Worm (Caenorhabditis elegans) whole organism, L4 larva: ENCODE results near the gene B0252.8.

Experiments used
- D1046.2 ChIP-seq: fragments of 200-800 bp; sonication (Bioruptor generic); IDR thresholded peaks from 2 replicates; pipeline ENCODE4 v1.3.6; 2022; ENCODE audit warnings: missing genetic modification characterization, missing compliant biosample characterization
- F44E2.7 ChIP-seq: fragments of 200-800 bp; sonication (Bioruptor generic); IDR thresholded peaks from 2 replicates; pipeline ENCODE4 v2.1.2; 2022; ENCODE audit warnings: missing genetic modification characterization, missing compliant biosample characterization
- R02D3.7 ChIP-seq: fragments of 150-350 bp; sonication (generic microtip); optimal IDR thresholded peaks from 3 replicates; lab custom pipeline; 2014; ENCODE audit warnings: missing biosample characterization, missing genetic modification characterization
- T20F7.1 ChIP-seq: fragments of 200-800 bp; sonication (Bioruptor generic); optimal IDR thresholded peaks from 2 replicates; lab custom pipeline; 2018; ENCODE audit warnings: mild to moderate bottlenecking, missing genetic modification characterization, missing compliant biosample characterization
- Y105C5A.15 ChIP-seq: fragments of 200-800 bp; sonication (Bioruptor generic); IDR thresholded peaks from 2 replicates; pipeline ENCODE4 v1.3.6; 2022; ENCODE audit warnings: missing genetic modification characterization, missing compliant biosample characterization
- Y5F2A.4 ChIP-seq: fragments of 200-800 bp; sonication (Bioruptor generic); optimal IDR thresholded peaks from 2 replicates; lab custom pipeline; 2018; ENCODE audit warnings: mild to moderate bottlenecking, missing genetic modification characterization, missing compliant biosample characterization
- Y75B8A.6 ChIP-seq: fragments of 200-800 bp; sonication (Bioruptor generic); IDR thresholded peaks from 2 replicates; pipeline ENCODE4 v1.3.6; 2022; ENCODE audit warnings: missing genetic modification reagents, missing genetic modification characterization, missing compliant biosample characterization
- ZK546.5 ChIP-seq, 2 experiments: sonication (generic microtip); optimal IDR thresholded peaks; 2 replicates each; lab custom pipeline; 2017; ENCODE audit warnings: missing biosample characterization in 2 of 2, missing genetic modification characterization in 2 of 2
- aha-1 ChIP-seq: fragments of 150-350 bp; peaks from one replicate; lab custom pipeline; 2014; ENCODE audit warnings: missing biosample characterization, missing genetic modification characterization
- attf-4 ChIP-seq: sonication (generic microtip); optimal IDR thresholded peaks from 3 replicates; lab custom pipeline; 2017; ENCODE audit warnings: missing biosample characterization, missing genetic modification characterization
- ceh-20 ChIP-seq: fragments of 200-800 bp; sonication (Bioruptor generic); IDR thresholded peaks from 2 replicates; pipeline ENCODE4 v1.3.6; 2022; ENCODE audit warnings: missing genetic modification reagents, missing genetic modification characterization, missing compliant biosample characterization
- ceh-44 ChIP-seq: fragments of 200-800 bp; sonication (Bioruptor generic); IDR thresholded peaks from 2 replicates; pipeline ENCODE4 v1.3.6; 2022; ENCODE audit warnings: missing genetic modification reagents, missing genetic modification characterization, missing compliant biosample characterization
- daf-12 ChIP-seq: fragments of 150-350 bp; optimal IDR thresholded peaks from 2 replicates; lab custom pipeline; 2014; ENCODE audit warnings: missing biosample characterization, missing genetic modification reagents, missing genetic modification characterization
- daf-16 ChIP-seq, 3 experiments: sonication (generic microtip); optimal IDR thresholded peaks; 2 replicates each; lab custom pipeline; 2016 to 2017; ENCODE audit warnings: missing genetic modification characterization in 3 of 3, missing genetic modification reagents in 3 of 3, mild to moderate bottlenecking in 2 of 3, missing compliant biosample characterization in 2 of 3, missing biosample characterization in 1 of 3, moderate library complexity in 1 of 3
- daf-19 ChIP-seq: fragments of 200-800 bp; sonication (Bioruptor generic); conservative IDR thresholded peaks from 2 replicates; pipeline ENCODE4 v1.3.6; 2022; ENCODE audit warnings: missing genetic modification characterization, missing compliant biosample characterization
- dmd-6 ChIP-seq: fragments of 200-800 bp; sonication (Bioruptor generic); IDR thresholded peaks from 2 replicates; pipeline ENCODE4 v1.3.6; 2022; ENCODE audit warnings: missing genetic modification reagents, missing genetic modification characterization, missing compliant biosample characterization
- dmd-9 ChIP-seq: fragments of 200-800 bp; sonication (Bioruptor generic); IDR thresholded peaks from 2 replicates; pipeline ENCODE4 v1.3.6; 2022; ENCODE audit warnings: missing genetic modification reagents, missing genetic modification characterization, missing compliant biosample characterization
- dve-1 ChIP-seq: sonication (generic microtip); optimal IDR thresholded peaks from 2 replicates; lab custom pipeline; 2017; ENCODE audit warnings: antibody characterized with exemption, mild to moderate bottlenecking, missing genetic modification characterization, missing compliant biosample characterization; ENCODE audit not compliant: insufficient read depth
- egl-27 ChIP-seq: sonication (generic microtip); optimal IDR thresholded peaks from 3 replicates; lab custom pipeline; 2017; ENCODE audit warnings: missing biosample characterization, missing genetic modification reagents, missing genetic modification characterization
- fkh-10 ChIP-seq: fragments of 150-350 bp; optimal IDR thresholded peaks from 2 replicates; lab custom pipeline; 2014; ENCODE audit warnings: missing biosample characterization, missing genetic modification reagents, missing genetic modification characterization
- gei-8 ChIP-seq: fragments of 200-800 bp; sonication (Bioruptor generic); optimal IDR thresholded peaks from 2 replicates; lab custom pipeline; 2018; ENCODE audit warnings: mild to moderate bottlenecking, missing genetic modification characterization, missing compliant biosample characterization
- jun-1 ChIP-seq: fragments of 150-350 bp; optimal IDR thresholded peaks from 2 replicates; lab custom pipeline; 2014; ENCODE audit warnings: missing biosample characterization, missing genetic modification reagents, missing genetic modification characterization
- lim-7 ChIP-seq: fragments of 200-800 bp; sonication (Bioruptor generic); IDR thresholded peaks from 2 replicates; pipeline ENCODE4 v1.3.6; 2022; ENCODE audit warnings: missing genetic modification characterization, missing compliant biosample characterization
- lin-15B ChIP-seq: fragments of 150-350 bp; sonication (generic microtip); optimal IDR thresholded peaks from 3 replicates; lab custom pipeline; 2014; ENCODE audit warnings: missing biosample characterization, missing genetic modification characterization
- lin-38 ChIP-seq: fragments of 200-800 bp; sonication (Bioruptor generic); IDR thresholded peaks from 2 replicates; pipeline ENCODE4 v1.3.6; 2022; ENCODE audit warnings: missing genetic modification reagents, missing genetic modification characterization, missing compliant biosample characterization
- madf-5 ChIP-seq, 2 experiments: fragments of 200-800 bp; sonication (Bioruptor generic); IDR thresholded peaks; 2 replicates each; pipeline ENCODE4 v1.3.6; 2022; ENCODE audit warnings: missing compliant biosample characterization in 2 of 2, missing genetic modification characterization in 2 of 2
- madf-9 ChIP-seq: fragments of 200-800 bp; sonication (Bioruptor generic); conservative IDR thresholded peaks from 2 replicates; pipeline ENCODE4 v1.3.6; 2022; ENCODE audit warnings: missing genetic modification reagents, missing genetic modification characterization, missing compliant biosample characterization
- mdl-1 ChIP-seq, 2 experiments: fragments of 150-350 bp in 1 of 2; sonication (generic microtip) in 1 of 2; optimal IDR thresholded peaks; 2 replicates each; lab custom pipeline; 2014 to 2017; ENCODE audit warnings: missing biosample characterization in 2 of 2, missing genetic modification characterization in 2 of 2
- mdt-29 ChIP-seq: fragments of 200-800 bp; sonication (Bioruptor generic); IDR thresholded peaks from 2 replicates; pipeline ENCODE4 v1.3.6; 2022; ENCODE audit warnings: missing genetic modification reagents, missing genetic modification characterization, missing compliant biosample characterization
- nhr-102 ChIP-seq: sonication (generic microtip); optimal IDR thresholded peaks from 2 replicates; lab custom pipeline; 2016; ENCODE audit warnings: mild to moderate bottlenecking, missing genetic modification characterization, moderate library complexity, missing compliant biosample characterization
- nhr-11 ChIP-seq: fragments of 150-350 bp; optimal IDR thresholded peaks from 2 replicates; lab custom pipeline; 2014; ENCODE audit warnings: missing biosample characterization, missing genetic modification characterization
- nhr-111 ChIP-seq: fragments of 200-800 bp; sonication (Bioruptor generic); optimal IDR thresholded peaks from 2 replicates; lab custom pipeline; 2018; ENCODE audit warnings: mild to moderate bottlenecking, missing genetic modification characterization, missing compliant biosample characterization
- php-3 ChIP-seq: fragments of 200-800 bp; sonication (Bioruptor generic); IDR thresholded peaks from 2 replicates; pipeline ENCODE4 v1.3.6; 2022; ENCODE audit warnings: missing genetic modification reagents, missing genetic modification characterization, missing compliant biosample characterization
- pqm-1 ChIP-seq: sonication (generic microtip); optimal IDR thresholded peaks from 2 replicates; lab custom pipeline; 2017; ENCODE audit warnings: missing biosample characterization, missing genetic modification characterization
- set-16 ChIP-seq: fragments of 200-800 bp; sonication (Bioruptor generic); IDR thresholded peaks from 2 replicates; pipeline ENCODE4 v1.3.6; 2022; ENCODE audit warnings: missing genetic modification reagents, missing genetic modification characterization, missing compliant biosample characterization
- tra-1 ChIP-seq: fragments of 200-800 bp; sonication (Bioruptor generic); IDR thresholded peaks from 2 replicates; pipeline ENCODE4 v1.3.6; 2022; ENCODE audit warnings: missing genetic modification reagents, missing genetic modification characterization, missing compliant biosample characterization
- unc-62 ChIP-seq, 3 experiments: fragments of 150-350 bp in 1 of 3; sonication (generic microtip); optimal IDR thresholded peaks in 2 of 3; peaks in 1 of 3; 1 replicate in 1 of 3; 2 replicates in 2 of 3; lab custom pipeline; 2014 to 2017; ENCODE audit warnings: missing biosample characterization in 3 of 3, missing genetic modification characterization in 3 of 3, missing genetic modification reagents in 3 of 3, missing genotype in 1 of 3
- vab-7 ChIP-seq: fragments of 200-800 bp; sonication (Bioruptor generic); IDR thresholded peaks from 2 replicates; pipeline ENCODE4 v1.3.6; 2022; ENCODE audit warnings: missing genetic modification reagents, missing genetic modification characterization, missing compliant biosample characterization
- zfp-2 ChIP-seq: sonication (generic microtip); optimal IDR thresholded peaks from 2 replicates; lab custom pipeline; 2016; ENCODE audit warnings: mild to moderate bottlenecking, missing genetic modification characterization, missing compliant biosample characterization
- zfp-3 ChIP-seq: fragments of 200-800 bp; sonication (Bioruptor generic); conservative IDR thresholded peaks from 2 replicates; pipeline ENCODE4 v1.3.6; 2022; ENCODE audit warnings: missing genetic modification reagents, missing genetic modification characterization, missing compliant biosample characterization
- zip-2 ChIP-seq: fragments of 150-350 bp; optimal IDR thresholded peaks from 2 replicates; lab custom pipeline; 2014; ENCODE audit warnings: missing biosample characterization, missing genetic modification characterization

The B0252.8 gene

DNA sequence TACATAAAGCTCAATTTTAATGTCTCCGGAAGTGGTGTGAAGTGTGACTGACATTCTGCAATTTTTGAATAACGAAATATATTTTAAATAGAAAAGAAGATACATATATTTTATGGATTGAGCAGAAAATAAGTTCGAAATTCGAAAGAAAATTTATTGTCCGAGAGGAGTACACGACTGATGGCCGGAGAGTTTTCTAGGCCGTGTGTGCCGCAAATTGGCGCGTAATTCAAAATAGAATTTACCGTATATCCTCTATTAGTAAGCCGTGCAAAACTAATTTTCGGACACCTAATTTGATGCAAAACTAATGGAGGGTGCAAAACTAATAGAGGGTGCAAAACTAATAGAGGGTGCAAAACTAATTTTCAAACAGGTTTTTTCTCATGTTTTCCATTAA lies 2.7 kb upstream of the B0252.8 start, which contains the start of gene cyn-10 (continued):
- TF ChIP-seq lim-7 (no peak), madf-9 (peak; percentile 83), nhr-102 (peak; percentile 66), ceh-20 (GFP tag; lab: Robert Waterston, UW) (peak; percentile 51; the same call in 1 of the 2 replicates), egl-27 (tag; lab: Kevin White, UChicago) (no peak), R02D3.7 (tag; lab: Kevin White, UChicago) (no peak), mdl-1 (tag; optimal IDR thresholded peaks at IDR 0.05; lab: Kevin White, UChicago) (no peak), madf-5 (GFP tag; IDR thresholded peaks at IDR 0.05; lab: Robert Waterston, UW) (no peak; a peak in 1 of 4 replicates), set-16 (GFP tag; lab: Robert Waterston, UW) (no peak), ZK546.5 (tag; optimal IDR thresholded peaks at IDR 0.05; lab: Kevin White, UChicago) (no peak), Y75B8A.6 (GFP tag; lab: Robert Waterston, UW) (no peak), jun-1 (tag; lab: Kevin White, UChicago) (no peak), T20F7.1 (peak; percentile 61), D1046.2 (GFP tag; lab: Robert Waterston, UW) (no peak; the same call in 1 of the 2 replicates), Y105C5A.15 (GFP tag; lab: Robert Waterston, UW) (no peak), dve-1 (tag; lab: Kevin White, UChicago) (peak; percentile 49), daf-19 (GFP tag; lab: Robert Waterston, UW) (no peak), zfp-3 (GFP tag; lab: Robert Waterston, UW) (peak; percentile 76; the same call in 1 of the 2 replicates), vab-7 (GFP tag; lab: Robert Waterston, UW) (no peak; the same call in 1 of the 2 replicates), fkh-10 (no peak), ceh-44 (no peak), pqm-1 (tag; lab: Kevin White, UChicago) (no peak), zip-2 (tag; lab: Kevin White, UChicago) (no peak), nhr-11 (no peak), zfp-2 (tag; lab: Kevin White, UChicago) (no peak), mdt-29 (GFP tag; lab: Robert Waterston, UW) (0 out of 2 replicates have a peak, but pooled peaks have one; percentile 25), F44E2.7 (GFP tag; lab: Robert Waterston, UW) (no peak), lin-15B (tag; lab: Kevin White, UChicago) (no peak), Y5F2A.4 (GFP tag; lab: Kevin White, UChicago) (no peak), daf-12 (no peak), gei-8 (no peak), dmd-6 (peak; percentile 83), attf-4 (tag; lab: Kevin White, UChicago) (no peak), php-3 (no peak), tra-1 (peak; percentile 81), lin-38 (GFP tag; lab: Robert Waterston, UW) (peak; percentile 83), unc-62 (GFP tag; optimal IDR thresholded peaks at IDR 0.05 in 1 of 2; lab: Kevin White, UChicago) (no peak), unc-62 (tag; optimal IDR thresholded peaks at IDR 0.05; lab: Kevin White, UChicago) (no peak)
- TF ChIP-seq, all 104 proteins: peak for 37

DNA sequence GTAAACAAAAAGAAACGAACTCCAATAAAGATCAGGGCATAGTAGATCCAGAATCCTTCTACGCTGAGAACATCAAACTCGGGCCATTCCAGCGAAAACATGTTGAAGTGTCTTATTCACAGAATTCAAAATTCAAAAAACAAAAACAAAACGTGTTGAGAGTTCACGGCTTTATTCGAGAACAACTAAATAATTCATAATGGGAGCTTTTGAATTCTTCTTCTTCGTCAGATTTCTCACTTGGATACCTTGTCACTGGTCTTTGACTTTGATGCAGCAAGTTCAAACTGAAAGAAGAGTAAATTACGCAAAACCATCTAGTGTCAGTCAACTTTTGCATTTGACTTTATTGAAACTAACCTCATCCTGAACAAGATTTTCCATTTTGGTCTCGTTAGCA lies 1.7 kb downstream of the B0252.8 start, which contains the start of gene B0252.11:
Gene B0252.11, minus strand, starts transcription at position 101 of the 400 bp plus-strand sequence.
- no peak for TF ChIP-seq dmd-9
- TF ChIP-seq aha-1: peak; percentile 42

- TF ChIP-seq pqm-1 (tag; lab: Kevin White, UChicago): peak; percentile 77
- no peak for TF ChIP-seq daf-16 (GFP tag; optimal IDR thresholded peaks at IDR 0.05; lab: Kevin White, UChicago)
- TF ChIP-seq daf-16 (tag; optimal IDR thresholded peaks at IDR 0.05; lab: Kevin White, UChicago): peak; percentile 27
- TF ChIP-seq nhr-111 (GFP tag; lab: Kevin White, UChicago): no peak
Observed at ce11 chrII:6918862-6919261, 2.9 kb downstream of the B0252.8 start, which contains the start of gene B0252.5. Gene B0252.5, minus strand, starts transcription at chrII:6918878.
